Worm (Caenorhabditis elegans) whole organism, young adult: ENCODE measurements around the gene Y43F8B.28.
A peak's percentile ranks its signal among the peaks of the same experiment; 100 is the strongest.

Source experiments
- B0261.1 ChIP-seq: sonication (generic microtip); optimal IDR thresholded peaks from 2 replicates; lab custom pipeline; 2016; ENCODE audit warnings: mild to moderate bottlenecking, missing genetic modification characterization, moderate library complexity, missing compliant biosample characterization
- F37B4.10 ChIP-seq: fragments of 200-800 bp; sonication (Bioruptor generic); IDR thresholded peaks from 2 replicates; pipeline ENCODE4 v1.3.6; 2022; ENCODE audit warnings: missing genetic modification characterization, missing compliant biosample characterization
- F52B5.7 ChIP-seq: sonication (generic microtip); optimal IDR thresholded peaks from 2 replicates; lab custom pipeline; 2016; ENCODE audit warnings: mild to moderate bottlenecking, missing genetic modification characterization, missing compliant biosample characterization
- F57C9.4 ChIP-seq: sonication (generic microtip); optimal IDR thresholded peaks from 2 replicates; lab custom pipeline; 2017; ENCODE audit warnings: mild to moderate bottlenecking, missing genetic modification characterization, missing compliant biosample characterization
- Y53F4B.3 ChIP-seq: fragments of 200-800 bp; sonication (Bioruptor generic); IDR thresholded peaks from 2 replicates; pipeline ENCODE4 v1.3.6; 2022; ENCODE audit warnings: missing genetic modification reagents, missing genetic modification characterization, missing compliant biosample characterization
- Y56A3A.18 ChIP-seq: fragments of 200-800 bp; sonication (Bioruptor generic); IDR thresholded peaks from 2 replicates; pipeline ENCODE4 v1.3.6; 2022; ENCODE audit warnings: missing genetic modification reagents, missing genetic modification characterization, missing compliant biosample characterization
- Y95B8A.8 ChIP-seq: fragments of 200-800 bp; sonication (Bioruptor generic); IDR thresholded peaks from 2 replicates; pipeline ENCODE4 v1.3.6; 2022; ENCODE audit warnings: missing genetic modification reagents, missing genetic modification characterization, missing compliant biosample characterization
- ZK185.1 ChIP-seq: sonication (generic microtip); optimal IDR thresholded peaks from 2 replicates; lab custom pipeline; 2016; ENCODE audit warnings: mild to moderate bottlenecking, missing genetic modification characterization, missing compliant biosample characterization; ENCODE audit not compliant: poor library complexity, severe bottlenecking
- akir-1 ChIP-seq: fragments of 200-800 bp; sonication (Bioruptor generic); optimal IDR thresholded peaks from 2 replicates; lab custom pipeline; 2018; ENCODE audit warnings: mild to moderate bottlenecking, missing genetic modification characterization, moderate library complexity, missing compliant biosample characterization
- ama-1 ChIP-seq, 3 experiments: fragments of 150-350 bp in 1 of 3; sonication (generic microtip) in 2 of 3; optimal IDR thresholded peaks; 2 replicates each; lab custom pipeline; 2014 to 2018; ENCODE audit warnings: missing biosample characterization in 2 of 3, missing genetic modification characterization in 2 of 3, missing genetic modification reagents in 2 of 3
- atf-7 ChIP-seq: sonication (generic microtip); optimal IDR thresholded peaks from 2 replicates; lab custom pipeline; 2017; ENCODE audit warnings: mild to moderate bottlenecking, missing genetic modification characterization, missing compliant biosample characterization
- attf-3 ChIP-seq: fragments of 200-800 bp; sonication (Bioruptor generic); conservative IDR thresholded peaks from 2 replicates; pipeline ENCODE4 v1.3.6; 2022; ENCODE audit warnings: missing genetic modification reagents, missing genetic modification characterization, missing compliant biosample characterization
- attf-5 ChIP-seq: fragments of 200-800 bp; sonication (Bioruptor generic); optimal IDR thresholded peaks from 2 replicates; lab custom pipeline; 2018; ENCODE audit warnings: mild to moderate bottlenecking, missing genetic modification characterization, missing compliant biosample characterization
- ccch-3 ChIP-seq: fragments of 200-800 bp; sonication (Bioruptor generic); optimal IDR thresholded peaks from 2 replicates; lab custom pipeline; 2018; ENCODE audit warnings: mild to moderate bottlenecking, missing genetic modification characterization, missing compliant biosample characterization
- cebp-1 ChIP-seq, 2 experiments: fragments of 200-800 bp in 1 of 2; sonication (Bioruptor generic) in 1 of 2; sonication (generic microtip) in 1 of 2; IDR thresholded peaks in 1 of 2; optimal IDR thresholded peaks in 1 of 2; 2 replicates each; pipeline versions ENCODE4 v1.3.6 to Lab custom; 2017 to 2022; ENCODE audit warnings: missing compliant biosample characterization in 2 of 2, missing genetic modification characterization in 2 of 2, mild to moderate bottlenecking in 1 of 2, missing genetic modification reagents in 1 of 2, moderate library complexity in 1 of 2
- ceh-100 ChIP-seq: fragments of 200-800 bp; sonication (Bioruptor generic); IDR thresholded peaks from 2 replicates; pipeline ENCODE4 v1.3.6; 2022; ENCODE audit warnings: missing genetic modification reagents, missing genetic modification characterization, missing compliant biosample characterization
- ceh-27 ChIP-seq: fragments of 200-800 bp; sonication (Bioruptor generic); optimal IDR thresholded peaks from 2 replicates; lab custom pipeline; 2018; ENCODE audit warnings: mild to moderate bottlenecking, missing genetic modification characterization, moderate library complexity, missing compliant biosample characterization
- ceh-79 ChIP-seq: sonication (generic microtip); optimal IDR thresholded peaks from 2 replicates; lab custom pipeline; 2017; ENCODE audit warnings: mild to moderate bottlenecking, missing genetic modification characterization, missing compliant biosample characterization
- efl-1 ChIP-seq: fragments of 150-350 bp; optimal IDR thresholded peaks from 2 replicates; lab custom pipeline; 2014; ENCODE audit warnings: missing biosample characterization, missing genetic modification reagents, missing genetic modification characterization
- egl-18 ChIP-seq: fragments of 200-800 bp; sonication (Bioruptor generic); IDR thresholded peaks from 2 replicates; pipeline ENCODE4 v1.3.6; 2022; ENCODE audit warnings: missing genetic modification reagents, missing genetic modification characterization, missing compliant biosample characterization
- gei-17 ChIP-seq: fragments of 200-800 bp; sonication (Bioruptor generic); optimal IDR thresholded peaks from 2 replicates; lab custom pipeline; 2018; ENCODE audit warnings: mild to moderate bottlenecking, missing genetic modification characterization, missing compliant biosample characterization
- hmg-1.2 ChIP-seq: fragments of 200-800 bp; sonication (Bioruptor generic); IDR thresholded peaks from 2 replicates; pipeline ENCODE4 v1.3.6; 2022; ENCODE audit warnings: missing genetic modification reagents, missing genetic modification characterization, missing compliant biosample characterization
- lag-1 ChIP-seq: fragments of 200-800 bp; sonication (Bioruptor generic); IDR thresholded peaks from 2 replicates; pipeline ENCODE4 v1.3.6; 2022; ENCODE audit warnings: missing genetic modification reagents, missing genetic modification characterization, missing compliant biosample characterization
- let-607 ChIP-seq, 2 experiments: fragments of 200-800 bp in 1 of 2; sonication (Bioruptor generic) in 1 of 2; sonication (generic microtip) in 1 of 2; optimal IDR thresholded peaks; 2 replicates each; lab custom pipeline; 2016 to 2018; ENCODE audit warnings: mild to moderate bottlenecking in 2 of 2, missing compliant biosample characterization in 2 of 2, missing genetic modification characterization in 2 of 2, moderate library complexity in 2 of 2, missing genotype in 1 of 2
- lin-35 ChIP-seq, 3 experiments: fragments of 150-350 bp in 2 of 3; sonication (generic microtip) in 1 of 3; optimal IDR thresholded peaks; 2 replicates each; lab custom pipeline; 2014 to 2018; ENCODE audit warnings: missing biosample characterization in 3 of 3, missing genetic modification characterization in 3 of 3, missing genetic modification reagents in 3 of 3
- lin-40 ChIP-seq: sonication (generic microtip); optimal IDR thresholded peaks from 2 replicates; lab custom pipeline; 2016; ENCODE audit warnings: missing genetic modification characterization, mild to moderate bottlenecking, missing compliant biosample characterization, missing genotype, missing genetic modification reagents
- lin-54 ChIP-seq: fragments of 200-800 bp; sonication (Bioruptor generic); optimal IDR thresholded peaks from 2 replicates; lab custom pipeline; 2018; ENCODE audit warnings: mild to moderate bottlenecking, missing genetic modification characterization, missing compliant biosample characterization
- madf-8 ChIP-seq: fragments of 200-800 bp; sonication (Bioruptor generic); conservative IDR thresholded peaks from 2 replicates; pipeline ENCODE4 v1.3.6; 2022; ENCODE audit warnings: missing genetic modification reagents, missing genetic modification characterization, missing compliant biosample characterization
- mel-28 ChIP-seq: sonication (generic microtip); optimal IDR thresholded peaks from 2 replicates; lab custom pipeline; 2016; ENCODE audit warnings: borderline replicate concordance, mild to moderate bottlenecking, missing genetic modification characterization, missing compliant biosample characterization
- nhr-179 ChIP-seq: sonication (generic microtip); optimal IDR thresholded peaks from 2 replicates; lab custom pipeline; 2016; ENCODE audit warnings: mild to moderate bottlenecking, missing genetic modification characterization, missing compliant biosample characterization
- nhr-27 ChIP-seq: fragments of 200-800 bp; sonication (Bioruptor generic); optimal IDR thresholded peaks from 2 replicates; lab custom pipeline; 2018; ENCODE audit warnings: mild to moderate bottlenecking, missing genetic modification characterization, moderate library complexity, missing compliant biosample characterization
- nhr-80 ChIP-seq: sonication (generic microtip); optimal IDR thresholded peaks from 2 replicates; lab custom pipeline; 2016; ENCODE audit warnings: missing genetic modification characterization, missing compliant biosample characterization
- nhr-90 ChIP-seq: sonication (generic microtip); optimal IDR thresholded peaks from 2 replicates; lab custom pipeline; 2016; ENCODE audit warnings: missing genotype, mild to moderate bottlenecking, missing genetic modification characterization, missing compliant biosample characterization
- sea-2 ChIP-seq: fragments of 200-800 bp; sonication (Bioruptor generic); IDR thresholded peaks from 2 replicates; pipeline ENCODE4 v1.3.6; 2022; ENCODE audit warnings: missing genetic modification characterization, missing compliant biosample characterization
- snpc-1.3 ChIP-seq: sonication (generic microtip); optimal IDR thresholded peaks from 2 replicates; lab custom pipeline; 2017; ENCODE audit warnings: missing genetic modification characterization, mild to moderate bottlenecking, missing compliant biosample characterization, antibody characterized with exemption, moderate library complexity, missing genotype, missing genetic modification reagents; ENCODE audit not compliant: insufficient read depth
- snpc-3.4 ChIP-seq: sonication (generic microtip); optimal IDR thresholded peaks from 2 replicates; lab custom pipeline; 2017; ENCODE audit warnings: missing genetic modification characterization, mild to moderate bottlenecking, missing compliant biosample characterization, antibody characterized with exemption, moderate library complexity, missing genotype, missing genetic modification reagents
- snpc-4 ChIP-seq, 5 experiments: fragments of 150-350 bp in 1 of 5; sonication (generic microtip) in 4 of 5; optimal IDR thresholded peaks; 2 replicates each; lab custom pipeline; 2014 to 2018; ENCODE audit warnings: missing genetic modification characterization in 5 of 5, missing biosample characterization in 3 of 5, antibody characterized with exemption in 2 of 5, mild to moderate bottlenecking in 2 of 5, missing compliant biosample characterization in 2 of 5, missing genotype in 2 of 5, moderate library complexity in 2 of 5, missing genetic modification reagents in 1 of 5
- sptf-2 ChIP-seq: fragments of 200-800 bp; sonication (Bioruptor generic); optimal IDR thresholded peaks from 2 replicates; lab custom pipeline; 2018; ENCODE audit warnings: mild to moderate bottlenecking, missing genetic modification characterization, missing compliant biosample characterization
- tbp1 ChIP-seq: fragments of 200-800 bp; sonication (Bioruptor generic); optimal IDR thresholded peaks from 2 replicates; lab custom pipeline; 2018; ENCODE audit warnings: mild to moderate bottlenecking, missing genetic modification characterization, missing compliant biosample characterization
- xnd-1 ChIP-seq: sonication (generic microtip); optimal IDR thresholded peaks from 2 replicates; lab custom pipeline; 2016; ENCODE audit warnings: missing genotype, missing genetic modification reagents, missing genetic modification characterization, missing compliant biosample characterization
- ztf-18 ChIP-seq: sonication (generic microtip); optimal IDR thresholded peaks from 2 replicates; lab custom pipeline; 2016; ENCODE audit warnings: missing genotype, mild to moderate bottlenecking, missing genetic modification characterization, missing compliant biosample characterization

The Y43F8B.28 gene

DNA sequence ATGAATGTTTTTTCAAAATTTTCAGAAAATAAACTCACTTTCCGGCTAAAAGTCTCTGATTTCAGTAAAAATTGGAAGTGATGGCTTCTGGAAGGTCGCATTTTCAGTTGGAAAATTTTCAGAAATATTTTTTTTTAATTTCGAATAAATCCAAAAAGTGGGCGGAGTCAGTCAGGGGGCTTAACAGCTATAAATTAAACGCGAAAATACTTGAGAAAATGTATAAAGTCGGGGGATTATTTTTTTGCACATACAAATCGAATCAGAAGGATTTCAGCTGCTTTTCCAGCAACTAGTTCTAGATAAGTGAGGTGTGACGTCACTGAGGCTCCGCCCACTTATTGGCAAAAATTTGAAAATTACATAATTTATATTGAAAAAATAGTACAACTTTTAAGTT, 47.9 kb downstream of the Y43F8B.28 start, which contains the start of gene Y43F8B.2:
Gene Y43F8B.2, minus strand, starts transcription at position 101 of the 400 bp plus-strand sequence.
- TF ChIP-seq Y56A3A.18 (no peak), atf-7 (tag; lab: Kevin White, UChicago) (no peak), ceh-27 (GFP tag; lab: Kevin White, UChicago) (no peak), ztf-18 (tag; lab: Kevin White, UChicago) (no peak), F52B5.7 (tag; lab: Kevin White, UChicago) (no peak), sea-2 (no peak), snpc-3.4 (tag; lab: Kevin White, UChicago) (no peak), ama-1 (optimal IDR thresholded peaks at IDR 0.05; lab: Kevin White, UChicago) (no peak), ama-1 (GFP tag; optimal IDR thresholded peaks at IDR 0.05; lab: Kevin White, UChicago) (no peak), snpc-4 (GFP tag; optimal IDR thresholded peaks at IDR 0.05; lab: Kevin White, UChicago) (no peak), snpc-4 (tag; optimal IDR thresholded peaks at IDR 0.05; lab: Kevin White, UChicago) (no peak), lin-35 (GFP tag; optimal IDR thresholded peaks at IDR 0.05; lab: Kevin White, UChicago) (no peak)

DNA sequence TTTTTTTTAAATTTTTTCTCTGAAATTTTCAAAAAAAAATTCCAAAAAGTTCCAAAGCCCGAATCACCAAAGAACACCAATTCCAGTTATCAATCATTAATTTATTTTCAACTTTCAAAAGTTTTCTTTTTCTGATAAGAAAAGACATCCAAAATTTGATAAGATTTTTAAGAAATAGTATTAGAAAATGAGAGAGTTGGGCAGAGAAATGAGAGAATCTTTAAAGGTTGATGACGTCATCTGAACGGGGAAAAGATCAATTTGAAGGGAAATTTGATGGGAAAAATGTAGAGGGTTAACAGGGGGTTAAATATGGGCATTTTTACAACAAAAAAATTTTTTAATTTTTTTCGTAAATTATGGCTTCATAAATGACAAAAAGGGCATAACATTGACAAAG, 48.4 kb downstream of the Y43F8B.28 start:
- TF ChIP-seq F57C9.4 = no peak
- no peak for TF ChIP-seq F52B5.7 (tag; lab: Kevin White, UChicago)
- TF ChIP-seq cebp-1 (GFP tag; IDR thresholded peaks at IDR 0.05; lab: Robert Waterston, UW) = no peak
- TF ChIP-seq cebp-1 (tag; optimal IDR thresholded peaks at IDR 0.05; lab: Kevin White, UChicago) = no peak
- TF ChIP-seq Y95B8A.8 = no peak
- TF ChIP-seq let-607 (tag; optimal IDR thresholded peaks at IDR 0.05; lab: Kevin White, UChicago) = peak in 1 of 2 experiments; percentile 9
- peak; percentile 86 for TF ChIP-seq atf-7 (tag; lab: Kevin White, UChicago)
- TF ChIP-seq Y53F4B.3 (GFP tag; lab: Robert Waterston, UW) = no peak
- no peak for TF ChIP-seq snpc-1.3 (tag; lab: Kevin White, UChicago)
- no peak for TF ChIP-seq akir-1 (GFP tag; lab: Kevin White, UChicago)
- no peak for TF ChIP-seq madf-8
- TF ChIP-seq attf-3 (GFP tag; lab: Robert Waterston, UW) = no peak
- no peak for TF ChIP-seq egl-18 (GFP tag; lab: Robert Waterston, UW)
- no peak for TF ChIP-seq attf-5 (GFP tag; lab: Kevin White, UChicago)
- no peak for TF ChIP-seq lin-54
- no peak for TF ChIP-seq lag-1
- no peak for TF ChIP-seq B0261.1 (tag; lab: Kevin White, UChicago)
- no peak for TF ChIP-seq ZK185.1
- no peak for TF ChIP-seq nhr-27
- TF ChIP-seq ccch-3 (GFP tag; lab: Kevin White, UChicago) = no peak
- no peak for TF ChIP-seq efl-1 (GFP tag; lab: Kevin White, UChicago)
- TF ChIP-seq nhr-80 (tag; lab: Kevin White, UChicago) = peak; percentile 51
- no peak for TF ChIP-seq ceh-79 (tag; lab: Kevin White, UChicago)
- TF ChIP-seq hmg-1.2 (GFP tag; lab: Robert Waterston, UW) = peak; percentile 53
- TF ChIP-seq xnd-1 (tag; lab: Kevin White, UChicago) = no peak
- peak; percentile 40 for TF ChIP-seq lin-40 (tag; lab: Kevin White, UChicago)
- no peak for TF ChIP-seq sptf-2 (GFP tag; lab: Kevin White, UChicago)
- no peak for TF ChIP-seq nhr-179
- no peak for TF ChIP-seq gei-17 (GFP tag; lab: Kevin White, UChicago)
- no peak for TF ChIP-seq ceh-100
- no peak for TF ChIP-seq nhr-90 (tag; lab: Kevin White, UChicago)
- no peak for TF ChIP-seq Y56A3A.18
- TF ChIP-seq mel-28 (tag; lab: Kevin White, UChicago) = no peak
- TF ChIP-seq tbp1 (GFP tag; lab: Kevin White, UChicago) = no peak
- no peak for TF ChIP-seq F37B4.10 (GFP tag; lab: Robert Waterston, UW)
